Worm (Caenorhabditis elegans) whole organism, L4 larva: ENCODE results near the gene ril-1.

Source experiments
- F26F4.8 ChIP-seq: fragments of 200-800 bp; sonication (Bioruptor generic); conservative IDR thresholded peaks from 2 replicates; pipeline ENCODE4 v1.3.6; 2022; ENCODE audit warnings: missing genetic modification characterization, missing compliant biosample characterization
- F49E8.2 ChIP-seq: sonication (generic microtip); optimal IDR thresholded peaks from 2 replicates; lab custom pipeline; 2016; ENCODE audit warnings: missing compliant biosample characterization, mild to moderate bottlenecking, missing genetic modification characterization, borderline replicate concordance
- R02D3.7 ChIP-seq: fragments of 150-350 bp; sonication (generic microtip); optimal IDR thresholded peaks from 3 replicates; lab custom pipeline; 2014; ENCODE audit warnings: missing biosample characterization, missing genetic modification characterization
- Y48G9A.11 ChIP-seq: fragments of 200-800 bp; sonication (Bioruptor generic); IDR thresholded peaks from 2 replicates; pipeline ENCODE4 v1.3.6; 2022; ENCODE audit warnings: missing genetic modification reagents, missing genetic modification characterization, missing compliant biosample characterization
- Y5F2A.4 ChIP-seq: fragments of 200-800 bp; sonication (Bioruptor generic); optimal IDR thresholded peaks from 2 replicates; lab custom pipeline; 2018; ENCODE audit warnings: mild to moderate bottlenecking, missing genetic modification characterization, missing compliant biosample characterization
- ZK337.2 ChIP-seq: fragments of 200-800 bp; sonication (Bioruptor generic); IDR thresholded peaks from 2 replicates; pipeline ENCODE4 v1.3.6; 2022; ENCODE audit warnings: missing genetic modification reagents, missing genetic modification characterization, missing compliant biosample characterization
- ZK546.5 ChIP-seq, 2 experiments: sonication (generic microtip); optimal IDR thresholded peaks; 2 replicates each; lab custom pipeline; 2017; ENCODE audit warnings: missing biosample characterization in 2 of 2, missing genetic modification characterization in 2 of 2
- ama-1 ChIP-seq: fragments of 150-350 bp; optimal IDR thresholded peaks from 2 replicates; lab custom pipeline; 2014; ENCODE audit warnings: inconsistent platforms, mixed read lengths
- dmd-8 ChIP-seq: fragments of 200-800 bp; sonication (Bioruptor generic); IDR thresholded peaks from 2 replicates; pipeline ENCODE4 v1.3.6; 2022; ENCODE audit warnings: missing genetic modification characterization, missing compliant biosample characterization
- duxl-1 ChIP-seq: sonication (generic microtip); optimal IDR thresholded peaks from 2 replicates; lab custom pipeline; 2016; ENCODE audit warnings: mild to moderate bottlenecking, missing genetic modification characterization, moderate library complexity, missing compliant biosample characterization; ENCODE audit not compliant: poor library complexity
- fkh-10 ChIP-seq: fragments of 150-350 bp; optimal IDR thresholded peaks from 2 replicates; lab custom pipeline; 2014; ENCODE audit warnings: missing biosample characterization, missing genetic modification reagents, missing genetic modification characterization
- jun-1 ChIP-seq: fragments of 150-350 bp; optimal IDR thresholded peaks from 2 replicates; lab custom pipeline; 2014; ENCODE audit warnings: missing biosample characterization, missing genetic modification reagents, missing genetic modification characterization
- lin-1 ChIP-seq: fragments of 200-800 bp; sonication (Bioruptor generic); IDR thresholded peaks from 2 replicates; pipeline ENCODE4 v1.3.6; 2022; ENCODE audit warnings: missing genetic modification reagents, missing genetic modification characterization, missing compliant biosample characterization
- lin-13 ChIP-seq: fragments of 150-350 bp; optimal IDR thresholded peaks from 2 replicates; lab custom pipeline; 2014; ENCODE audit warnings: missing biosample characterization, missing genetic modification reagents, missing genetic modification characterization
- lin-29 ChIP-seq: fragments of 200-800 bp; sonication (Bioruptor generic); IDR thresholded peaks from 2 replicates; pipeline ENCODE4 v1.3.6; 2022; ENCODE audit warnings: missing genetic modification reagents, missing genetic modification characterization, missing compliant biosample characterization
- lin-39 ChIP-seq: fragments of 150-350 bp; optimal IDR thresholded peaks from 2 replicates; lab custom pipeline; 2014; ENCODE audit warnings: missing biosample characterization, missing genetic modification reagents, missing genetic modification characterization
- lsy-2 ChIP-seq, 2 experiments: fragments of 150-350 bp in 1 of 2; sonication (generic microtip) in 1 of 2; optimal IDR thresholded peaks; 2 replicates each; lab custom pipeline; 2014 to 2017; ENCODE audit warnings: missing biosample characterization in 2 of 2, missing genetic modification characterization in 2 of 2
- mep-1 ChIP-seq: fragments of 150-350 bp; sonication (generic microtip); optimal IDR thresholded peaks from 3 replicates; lab custom pipeline; 2014; ENCODE audit warnings: missing biosample characterization, missing genetic modification characterization
- mxl-3 ChIP-seq: fragments of 200-800 bp; sonication (Bioruptor generic); optimal IDR thresholded peaks from 2 replicates; lab custom pipeline; 2018; ENCODE audit warnings: mild to moderate bottlenecking, missing genetic modification characterization, missing compliant biosample characterization
- nhr-10 ChIP-seq: fragments of 150-350 bp; optimal IDR thresholded peaks from 2 replicates; lab custom pipeline; 2014; ENCODE audit warnings: missing biosample characterization, missing genetic modification characterization
- nhr-111 ChIP-seq: fragments of 200-800 bp; sonication (Bioruptor generic); optimal IDR thresholded peaks from 2 replicates; lab custom pipeline; 2018; ENCODE audit warnings: mild to moderate bottlenecking, missing genetic modification characterization, missing compliant biosample characterization
- nhr-237 ChIP-seq: sonication (generic microtip); optimal IDR thresholded peaks from 2 replicates; lab custom pipeline; 2017; ENCODE audit warnings: missing biosample characterization, missing genetic modification characterization
- nhr-25 ChIP-seq: sonication (generic microtip); optimal IDR thresholded peaks from 2 replicates; lab custom pipeline; 2017; ENCODE audit warnings: missing genetic modification characterization, mild to moderate bottlenecking, missing compliant biosample characterization, antibody characterized with exemption, moderate library complexity, borderline replicate concordance; ENCODE audit not compliant: insufficient read depth
- nhr-28 ChIP-seq: fragments of 150-350 bp; optimal IDR thresholded peaks from 2 replicates; lab custom pipeline; 2014; ENCODE audit warnings: missing biosample characterization, missing genetic modification characterization
- nhr-48 ChIP-seq: sonication (generic microtip); optimal IDR thresholded peaks from 2 replicates; lab custom pipeline; 2016; ENCODE audit warnings: mild to moderate bottlenecking, missing genetic modification characterization, missing compliant biosample characterization
- php-3 ChIP-seq: fragments of 200-800 bp; sonication (Bioruptor generic); IDR thresholded peaks from 2 replicates; pipeline ENCODE4 v1.3.6; 2022; ENCODE audit warnings: missing genetic modification reagents, missing genetic modification characterization, missing compliant biosample characterization
- rbr-2 ChIP-seq: sonication (generic microtip); optimal IDR thresholded peaks from 2 replicates; lab custom pipeline; 2016; ENCODE audit warnings: missing genotype, missing genetic modification characterization, missing compliant biosample characterization
- sdz-12 ChIP-seq: fragments of 200-800 bp; sonication (Bioruptor generic); optimal IDR thresholded peaks from 2 replicates; lab custom pipeline; 2018; ENCODE audit warnings: mild to moderate bottlenecking, missing genetic modification characterization, missing compliant biosample characterization
- set-16 ChIP-seq: fragments of 200-800 bp; sonication (Bioruptor generic); IDR thresholded peaks from 2 replicates; pipeline ENCODE4 v1.3.6; 2022; ENCODE audit warnings: missing genetic modification reagents, missing genetic modification characterization, missing compliant biosample characterization
- skn-1 ChIP-seq: fragments of 150-350 bp; optimal IDR thresholded peaks from 2 replicates; lab custom pipeline; 2014; ENCODE audit warnings: missing biosample characterization, missing genetic modification characterization
- snpc-1.2 ChIP-seq: fragments of 200-800 bp; sonication (Bioruptor generic); IDR thresholded peaks from 2 replicates; pipeline ENCODE4 v1.3.6; 2022; ENCODE audit warnings: missing genetic modification reagents, missing genetic modification characterization, missing compliant biosample characterization
- spr-1 ChIP-seq: sonication (generic microtip); optimal IDR thresholded peaks from 2 replicates; lab custom pipeline; 2016; ENCODE audit warnings: mild to moderate bottlenecking, missing genetic modification characterization, missing compliant biosample characterization
- tag-97 ChIP-seq: fragments of 200-800 bp; sonication (Bioruptor generic); IDR thresholded peaks from 2 replicates; pipeline ENCODE4 v1.3.6; 2022; ENCODE audit warnings: missing genetic modification characterization, missing compliant biosample characterization
- unc-39 ChIP-seq: sonication (generic microtip); optimal IDR thresholded peaks from 2 replicates; lab custom pipeline; 2017; ENCODE audit warnings: missing biosample characterization, missing genetic modification characterization
- unc-62 ChIP-seq, 3 experiments: fragments of 150-350 bp in 1 of 3; sonication (generic microtip); optimal IDR thresholded peaks in 2 of 3; peaks in 1 of 3; 1 replicate in 1 of 3; 2 replicates in 2 of 3; lab custom pipeline; 2014 to 2017; ENCODE audit warnings: missing biosample characterization in 3 of 3, missing genetic modification characterization in 3 of 3, missing genetic modification reagents in 3 of 3, missing genotype in 1 of 3
- zfp-2 ChIP-seq: sonication (generic microtip); optimal IDR thresholded peaks from 2 replicates; lab custom pipeline; 2016; ENCODE audit warnings: mild to moderate bottlenecking, missing genetic modification characterization, missing compliant biosample characterization
- zfp-3 ChIP-seq: fragments of 200-800 bp; sonication (Bioruptor generic); conservative IDR thresholded peaks from 2 replicates; pipeline ENCODE4 v1.3.6; 2022; ENCODE audit warnings: missing genetic modification reagents, missing genetic modification characterization, missing compliant biosample characterization

The ril-1 gene

DNA sequence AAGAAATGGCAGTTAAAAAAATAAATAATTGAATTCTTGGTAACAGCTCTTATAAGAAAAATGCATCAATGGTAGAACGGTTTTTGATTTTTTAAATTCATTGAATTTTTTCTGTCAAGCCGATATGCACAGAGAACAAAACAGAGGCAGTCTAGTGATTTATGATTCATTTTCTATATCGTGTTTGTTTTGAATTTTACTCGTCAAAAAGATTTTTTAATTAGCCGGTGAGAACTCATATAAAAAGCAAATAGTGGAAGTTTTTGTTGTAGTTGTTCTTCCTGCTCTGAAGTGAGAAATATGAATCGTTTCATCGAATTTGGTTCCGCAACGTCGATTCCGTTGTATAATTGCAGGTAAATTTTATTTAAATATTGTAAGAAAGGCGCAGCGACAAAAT, 35.4 kb upstream of the ril-1 start, which contains the start of gene srt-32:
srt-32 (plus strand) TSS at position 301 of the 400 bp plus-strand sequence.
- no peak for TF ChIP-seq ZK546.5 (tag; optimal IDR thresholded peaks at IDR 0.05; lab: Kevin White, UChicago)
- no peak for TF ChIP-seq R02D3.7 (tag; lab: Kevin White, UChicago)
- no peak for TF ChIP-seq lsy-2 (tag; optimal IDR thresholded peaks at IDR 0.05; lab: Kevin White, UChicago)
- TF ChIP-seq sdz-12 (GFP tag; lab: Kevin White, UChicago): no peak
- no peak for TF ChIP-seq unc-39 (tag; lab: Kevin White, UChicago)
- no peak for TF ChIP-seq dmd-8 (GFP tag; lab: Robert Waterston, UW)
- TF ChIP-seq lin-39 (tag; lab: Kevin White, UChicago): no peak
- no peak for TF ChIP-seq skn-1

DNA sequence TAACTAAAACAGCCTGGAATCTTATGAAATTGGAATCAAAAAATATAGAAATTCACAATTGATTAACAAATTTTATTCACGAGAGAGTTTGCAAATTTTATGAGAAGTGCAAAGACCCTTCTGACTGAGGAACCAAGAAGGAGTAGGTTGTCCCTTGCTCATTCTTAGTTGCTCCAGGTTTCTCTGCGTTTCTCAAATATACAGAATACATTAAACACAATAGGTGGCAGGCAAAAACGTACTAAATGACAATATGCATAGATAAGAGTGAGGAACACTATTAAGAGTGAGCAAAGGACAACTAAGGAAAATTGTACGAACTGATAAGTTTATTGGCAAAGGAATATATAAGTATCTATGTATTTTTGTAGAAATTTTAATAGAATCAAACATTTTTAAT, 34.8 kb upstream of the ril-1 start, which contains the start of gene C53A5.9:
C53A5.9 (minus strand) TSS at position 101 of the 400 bp plus-strand sequence.
- TF ChIP-seq zfp-2 (tag; lab: Kevin White, UChicago) (no peak), nhr-237 (tag; lab: Kevin White, UChicago) (no peak), F49E8.2 (tag; lab: Kevin White, UChicago) (no peak), R02D3.7 (tag; lab: Kevin White, UChicago) (no peak), mep-1 (tag; lab: Kevin White, UChicago) (no peak), rbr-2 (tag; lab: Kevin White, UChicago) (no peak), fkh-10 (GFP tag; lab: Kevin White, UChicago) (no peak), lin-13 (no peak), Y48G9A.11 (GFP tag; lab: Robert Waterston, UW) (no peak), set-16 (no peak), ama-1 (lab: Kevin White, UChicago) (no peak), jun-1 (no peak), spr-1 (tag; lab: Kevin White, UChicago) (no peak)

DNA sequence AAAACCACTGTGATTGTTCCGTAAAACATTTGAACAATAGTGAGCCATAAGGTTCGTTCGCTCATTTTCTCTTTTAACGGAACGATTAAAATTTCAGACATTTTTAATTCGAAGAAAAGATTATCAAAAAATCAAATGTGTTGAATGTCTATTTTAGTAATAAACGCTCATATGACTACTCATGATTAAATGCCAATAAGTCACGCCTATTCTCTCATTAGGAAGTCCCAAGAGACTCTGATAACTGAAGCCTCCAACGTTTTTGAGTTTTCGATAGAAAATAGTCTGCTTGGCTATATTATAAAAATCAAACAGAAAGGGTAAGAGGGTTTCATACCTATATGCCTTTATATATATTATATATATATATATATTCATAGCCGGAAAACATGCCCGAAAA, 32.3 kb upstream of the ril-1 start, which contains the start of gene srg-47:
srg-47 (minus strand) TSS at position 101 of the 400 bp plus-strand sequence.
- TF ChIP-seq snpc-1.2 (GFP tag; lab: Robert Waterston, UW) (no peak), ZK337.2 (GFP tag; lab: Robert Waterston, UW) (no peak), ZK546.5 (tag; optimal IDR thresholded peaks at IDR 0.05; lab: Kevin White, UChicago) (no peak), rbr-2 (tag; lab: Kevin White, UChicago) (no peak), php-3 (GFP tag; lab: Robert Waterston, UW) (no peak), zfp-3 (GFP tag; lab: Robert Waterston, UW) (no peak), nhr-25 (tag; lab: Kevin White, UChicago) (no peak), tag-97 (GFP tag; lab: Robert Waterston, UW) (no peak), lin-1 (GFP tag; lab: Robert Waterston, UW) (no peak), F26F4.8 (GFP tag; lab: Robert Waterston, UW) (no peak), nhr-111 (GFP tag; lab: Kevin White, UChicago) (no peak), nhr-48 (tag; lab: Kevin White, UChicago) (no peak), lin-29 (GFP tag; lab: Robert Waterston, UW) (no peak), duxl-1 (tag; lab: Kevin White, UChicago) (no peak), mxl-3 (GFP tag; lab: Kevin White, UChicago) (no peak), spr-1 (tag; lab: Kevin White, UChicago) (no peak), nhr-10 (tag; lab: Kevin White, UChicago) (no peak), Y5F2A.4 (GFP tag; lab: Kevin White, UChicago) (no peak)

DNA sequence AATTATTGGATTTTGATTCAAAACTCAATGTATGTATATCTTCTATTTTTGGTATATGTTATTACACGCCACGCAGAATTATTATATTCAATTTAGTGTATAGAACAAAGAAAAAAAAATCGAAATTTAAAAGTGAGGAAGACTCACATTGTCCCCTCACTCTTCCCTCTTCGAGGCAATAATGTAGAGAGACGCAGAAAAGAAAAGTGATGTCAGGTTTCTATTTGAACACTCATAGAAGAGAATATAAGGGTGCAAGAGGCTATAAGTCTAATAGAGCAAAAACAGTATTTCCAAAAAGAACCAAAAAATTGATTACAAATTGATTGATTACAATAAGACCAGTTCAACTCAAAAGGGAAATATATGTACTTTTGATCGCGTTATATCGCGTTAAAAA, 24.6 kb upstream of the ril-1 start:
- TF ChIP-seq sdz-12 (GFP tag; lab: Kevin White, UChicago) (no peak), nhr-28 (tag; lab: Kevin White, UChicago) (peak; percentile 6), unc-62 (GFP tag; optimal IDR thresholded peaks at IDR 0.05 in 1 of 2; lab: Kevin White, UChicago) (peak in 1 of 2 experiments; percentile 63), unc-62 (tag; optimal IDR thresholded peaks at IDR 0.05; lab: Kevin White, UChicago) (no peak)
